Worm (Caenorhabditis elegans) whole organism, dauer: ENCODE data around the gene F14D12.1.

Experiments used
- unc-62 ChIP-seq: sonication (generic microtip); optimal IDR thresholded peaks from 2 replicates; lab custom pipeline; 2017; ENCODE audit warnings: missing biosample characterization, missing genetic modification reagents, missing genetic modification characterization

F14D12.1 gene

ce11 chrX:5603338-5603816 lies at the start of gene F14D12.1:
Gene F14D12.1 (plus strand): TSS chrX:5603766.
- TF ChIP-seq unc-62 (GFP tag; lab: Kevin White, UChicago): no peak

ce11 chrX:5555055-5555629 lies 48.4 kb upstream of the F14D12.1 start:
- TF ChIP-seq unc-62 (GFP tag; lab: Kevin White, UChicago): no peak

ce11 chrX:5557966-5558365 lies 45.6 kb upstream of the F14D12.1 start, which contains the start of gene C38C5.1:
Gene C38C5.1 (plus strand): TSS chrX:5558055.
- no peak for TF ChIP-seq unc-62 (GFP tag; lab: Kevin White, UChicago)

- TF ChIP-seq unc-62 (GFP tag; lab: Kevin White, UChicago): no peak
These were observed 38.1 kb upstream of the F14D12.1 start for ce11 chrX:5565478-5565877.

- no peak for TF ChIP-seq unc-62 (GFP tag; lab: Kevin White, UChicago)
These were observed 36.1 kb upstream of the F14D12.1 start, which contains the start of gene mec-2 for ce11 chrX:5567454-5567853. Gene mec-2 (plus strand): TSS chrX:5567754.

- TF ChIP-seq unc-62 (GFP tag; lab: Kevin White, UChicago): no peak
These were observed 30.9 kb upstream of the F14D12.1 start for ce11 chrX:5572638-5573037.

ce11 chrX:5579714-5580265 lies 23.8 kb upstream of the F14D12.1 start:
- no peak for TF ChIP-seq unc-62 (GFP tag; lab: Kevin White, UChicago)

- no peak for TF ChIP-seq unc-62 (GFP tag; lab: Kevin White, UChicago)
These were observed 11.7 kb upstream of the F14D12.1 start for ce11 chrX:5591830-5592229.

ce11 chrX:5592517-5593183 lies 10.9 kb upstream of the F14D12.1 start, which contains the start of gene unc-97:
Gene unc-97 (plus strand): TSS chrX:5593133.
- no peak for TF ChIP-seq unc-62 (GFP tag; lab: Kevin White, UChicago)

ce11 chrX:5599224-5599623 lies 4.3 kb upstream of the F14D12.1 start, which contains the start of gene sulp-2:
Gene sulp-2 (minus strand): TSS chrX:5599330.
- no peak for TF ChIP-seq unc-62 (GFP tag; lab: Kevin White, UChicago)

- TF ChIP-seq unc-62 (GFP tag; lab: Kevin White, UChicago): no peak
These were observed 1.5 kb downstream of the F14D12.1 start for ce11 chrX:5605049-5605448.

- TF ChIP-seq unc-62 (GFP tag; lab: Kevin White, UChicago): no peak
These were observed 7.6 kb downstream of the F14D12.1 start, which contains the start of gene octr-1 for ce11 chrX:5611155-5611554. Gene octr-1 (minus strand): TSS chrX:5611255.

- TF ChIP-seq unc-62 (GFP tag; lab: Kevin White, UChicago): no peak
These were observed 12.4 kb downstream of the F14D12.1 start for ce11 chrX:5616000-5616399.

- no peak for TF ChIP-seq unc-62 (GFP tag; lab: Kevin White, UChicago)
These were observed 18.2 kb downstream of the F14D12.1 start for ce11 chrX:5621793-5622192.

- no peak for TF ChIP-seq unc-62 (GFP tag; lab: Kevin White, UChicago)
These were observed 24.9 kb downstream of the F14D12.1 start for ce11 chrX:5628432-5628977.

ce11 chrX:5629941-5630340 lies 26.4 kb downstream of the F14D12.1 start, which contains the start of gene argn-1:
Gene argn-1 (plus strand): TSS chrX:5630023.
- no peak for TF ChIP-seq unc-62 (GFP tag; lab: Kevin White, UChicago)
